Fruit fly (Drosophila melanogaster) whole organism: Measurements from ENCODE around the gene Pka-R1.

Experiments used
- CG8478 ChIP-seq: fragments of >200 bp; optimal IDR thresholded peaks from 2 replicates; lab custom pipeline; 2018; ENCODE audit warnings: inconsistent platforms
- Dll ChIP-seq: fragments of >200 bp; optimal IDR thresholded peaks from 2 replicates; lab custom pipeline; 2017
- EcR ChIP-seq, 2 experiments: fragments of >200 bp; optimal IDR thresholded peaks; 2 replicates each; lab custom pipeline; 2017; ENCODE audit warnings: missing biosample characterization in 2 of 2, missing genetic modification characterization in 2 of 2, missing genetic modification reagents in 2 of 2
- pan ChIP-seq: fragments of >200 bp; optimal IDR thresholded peaks from 2 replicates; lab custom pipeline; 2017
- psq ChIP-seq: fragments of >200 bp; optimal IDR thresholded peaks from 2 replicates; lab custom pipeline; 2017

DNA sequence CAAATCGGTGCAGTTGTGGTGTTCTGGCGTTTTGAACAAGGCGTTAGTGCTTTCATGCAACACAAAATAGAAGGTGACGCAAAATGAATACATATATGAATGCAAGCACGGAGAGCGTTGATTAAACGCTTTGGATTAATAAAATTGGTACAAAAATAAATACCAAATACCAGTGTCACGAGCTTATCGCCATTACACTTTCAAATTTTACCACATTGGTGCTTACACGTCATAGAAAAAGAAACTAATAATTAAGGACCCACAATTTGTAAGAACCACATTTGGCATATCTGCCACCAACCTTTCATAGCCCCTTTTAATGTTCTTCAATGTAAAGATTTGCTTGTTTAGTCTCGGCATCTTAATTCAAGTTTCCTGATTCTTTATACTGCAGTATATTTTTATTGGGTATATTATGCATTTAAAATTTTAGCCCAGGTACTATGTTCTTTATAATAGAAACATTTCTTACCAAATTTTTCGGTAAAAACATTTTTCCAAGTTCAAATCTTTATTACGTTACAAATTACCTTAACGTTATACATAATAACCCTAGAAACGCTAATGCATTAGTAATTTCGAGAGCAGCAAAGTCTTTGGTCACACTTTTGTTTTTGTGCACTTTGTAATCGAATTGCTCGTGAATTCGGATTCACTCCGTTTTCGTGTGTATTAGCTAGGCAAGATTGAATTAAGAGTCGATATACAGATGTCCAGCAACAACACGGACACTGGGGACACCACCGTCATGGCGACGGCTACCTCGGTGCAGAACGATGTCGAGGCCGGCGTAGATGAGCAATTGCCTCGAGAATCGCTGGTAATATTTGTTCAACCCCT, 37.5 kb upstream of the Pka-R1 start, which contains the start of the genes Pex16 and Pex14:
- TF ChIP-seq pan (lab: Kevin White, UChicago) (no peak), psq (lab: Kevin White, UChicago) (no peak), CG8478 (lab: Kevin White, UChicago) (no peak), EcR (GFP tag; optimal IDR thresholded peaks at IDR 0.05; lab: Kevin White, UChicago) (no peak), Dll (lab: Kevin White, UChicago) (no peak)
